Comparison of ENCODE assay signal across 6 worm cellular contexts in genomic region chrX:9549657-9550369, ce11.
TF ChIP-seq lines count a peak whose summit lies in the region.

No protein-coding gene starts in this region.

TF ChIP-seq in whole organism, L1 larva, 84 proteins besides CTCF, POLR2A, EP300 and RAD21:
- TF ChIP-seq nhr-85 (tag; lab: Kevin White, UChicago) (peak; percentile 72), fkh-8 (tag; optimal IDR thresholded peaks at IDR 0.05; lab: Kevin White, UChicago) (peak; percentile 21), lin-13 (GFP tag; optimal IDR thresholded peaks at IDR 0.05; lab: Kevin White, UChicago) (no peak), ceh-82 (tag; optimal IDR thresholded peaks at IDR 0.05; lab: Kevin White, UChicago) (peak in 2 of 3 experiments; percentile 17 to 33), efl-1 (optimal IDR thresholded peaks at IDR 0.05; lab: Kevin White, UChicago) (no peak), efl-1 (GFP tag; optimal IDR thresholded peaks at IDR 0.05 in 1 of 2; lab: Kevin White, UChicago) (peak in 1 of 2 experiments; percentile 45), blmp-1 (tag; optimal IDR thresholded peaks at IDR 0.05; lab: Kevin White, UChicago) (peak; percentile 90), elt-3 (tag; optimal IDR thresholded peaks at IDR 0.05; lab: Kevin White, UChicago) (peak in 1 of 6 experiments; percentile 10), rnt-1 (tag; optimal IDR thresholded peaks at IDR 0.05; lab: Kevin White, UChicago) (peak; percentile 26), ama-1 (optimal IDR thresholded peaks at IDR 0.05; lab: Kevin White, UChicago) (no peak), lsy-2 (tag; optimal IDR thresholded peaks at IDR 0.05; lab: Kevin White, UChicago) (peak in 1 of 2 experiments; percentile 14), skn-1 (tag; optimal IDR thresholded peaks at IDR 0.05; lab: Kevin White, UChicago) (peak; percentile 60), lin-14 (GFP tag; optimal IDR thresholded peaks at IDR 0.05; lab: Kevin White, UChicago) (peak; percentile 20), egl-27 (tag; optimal IDR thresholded peaks at IDR 0.05; lab: Kevin White, UChicago) (no peak)
TF ChIP-seq in whole organism, L1 larva: peak in this region for 10.

TF ChIP-seq in whole organism, L2 larva, 48 proteins besides CTCF, POLR2A, EP300 and RAD21 (continues in another document):
- TF ChIP-seq egl-27 (tag; optimal IDR thresholded peaks at IDR 0.05; lab: Kevin White, UChicago) (no peak), lin-39 (tag; optimal IDR thresholded peaks at IDR 0.05; lab: Kevin White, UChicago) (no peak), nhr-12 (tag; optimal IDR thresholded peaks at IDR 0.05; lab: Kevin White, UChicago) (no peak), nhr-25 (tag; optimal IDR thresholded peaks at IDR 0.05; lab: Kevin White, UChicago) (peak; percentile 57), unc-62 (GFP tag; optimal IDR thresholded peaks at IDR 0.05; lab: Kevin White, UChicago) (no peak), sem-4 (tag; optimal IDR thresholded peaks at IDR 0.05; lab: Kevin White, UChicago) (no peak), lsy-2 (tag; optimal IDR thresholded peaks at IDR 0.05; lab: Kevin White, UChicago) (no peak), ceh-82 (tag; optimal IDR thresholded peaks at IDR 0.05; lab: Kevin White, UChicago) (no peak), skn-1 (tag; optimal IDR thresholded peaks at IDR 0.05; lab: Kevin White, UChicago) (no peak), mdl-1 (tag; optimal IDR thresholded peaks at IDR 0.05; lab: Kevin White, UChicago) (no peak), crh-2 (tag; optimal IDR thresholded peaks at IDR 0.05; lab: Kevin White, UChicago) (no peak), nhr-237 (tag; optimal IDR thresholded peaks at IDR 0.05; lab: Kevin White, UChicago) (no peak), fos-1 (tag; optimal IDR thresholded peaks at IDR 0.05; lab: Kevin White, UChicago) (no peak), nhr-6 (tag; optimal IDR thresholded peaks at IDR 0.05; lab: Kevin White, UChicago) (no peak), ztf-1 (GFP tag; conservative IDR thresholded peaks at IDR 0.05; lab: Robert Waterston, UW) (no peak), ztf-11 (tag; optimal IDR thresholded peaks at IDR 0.05; lab: Kevin White, UChicago) (no peak), F13H6.1 (tag; optimal IDR thresholded peaks at IDR 0.05; lab: Kevin White, UChicago) (no peak)

TF ChIP-seq in whole organism, L3 larva, 47 proteins besides CTCF, POLR2A, EP300 and RAD21:
- TF ChIP-seq lin-39 (tag; optimal IDR thresholded peaks at IDR 0.05; lab: Kevin White, UChicago) (peak; percentile 19), egl-5 (tag; optimal IDR thresholded peaks at IDR 0.05; lab: Kevin White, UChicago) (peak; percentile 40), skn-1 (tag; optimal IDR thresholded peaks at IDR 0.05; lab: Kevin White, UChicago) (peak; percentile 10), fkh-2 (tag; optimal IDR thresholded peaks at IDR 0.05; lab: Kevin White, UChicago) (no peak), ceh-9 (tag; optimal IDR thresholded peaks at IDR 0.05; lab: Kevin White, UChicago) (no peak)

TF ChIP-seq in whole organism, L4 larva, 104 proteins besides CTCF, POLR2A, EP300 and RAD21:
- TF ChIP-seq pha-4 (GFP tag; IDR thresholded peaks at IDR 0.05; lab: Robert Waterston, UW) (0 out of 2 replicates have a peak, but pooled peaks have one; percentile 19), pha-4 (tag; optimal IDR thresholded peaks at IDR 0.05; lab: Kevin White, UChicago) (no peak), dmd-9 (GFP tag; IDR thresholded peaks at IDR 0.05; lab: Robert Waterston, UW) (no peak), tra-1 (GFP tag; IDR thresholded peaks at IDR 0.05; lab: Robert Waterston, UW) (no peak), F44E2.7 (GFP tag; IDR thresholded peaks at IDR 0.05; lab: Robert Waterston, UW) (no peak), nhr-41 (GFP tag; IDR thresholded peaks at IDR 0.05; lab: Robert Waterston, UW) (no peak), mes-2 (tag; optimal IDR thresholded peaks at IDR 0.05; lab: Kevin White, UChicago; ENCODE audit: poor library complexity, severe bottlenecking) (peak; percentile 6), unc-62 (GFP tag; optimal IDR thresholded peaks at IDR 0.05 in 1 of 2; lab: Kevin White, UChicago) (no peak), unc-62 (tag; optimal IDR thresholded peaks at IDR 0.05; lab: Kevin White, UChicago) (no peak), fos-1 (tag; optimal IDR thresholded peaks at IDR 0.05; lab: Kevin White, UChicago) (no peak), zip-11 (GFP tag; IDR thresholded peaks at IDR 0.05; lab: Robert Waterston, UW) (no peak), vab-7 (GFP tag; IDR thresholded peaks at IDR 0.05; lab: Robert Waterston, UW) (no peak), daf-16 (GFP tag; optimal IDR thresholded peaks at IDR 0.05; lab: Kevin White, UChicago) (peak in 1 of 2 experiments; percentile 26), daf-16 (tag; optimal IDR thresholded peaks at IDR 0.05; lab: Kevin White, UChicago) (peak; percentile 23)

TF ChIP-seq in whole organism, late embryonic, 69 proteins besides CTCF, POLR2A, EP300 and RAD21:
- TF ChIP-seq unc-42 (tag; optimal IDR thresholded peaks at IDR 0.05; lab: Kevin White, UChicago): peak; percentile 7
- TF ChIP-seq ahr-1 (tag; optimal IDR thresholded peaks at IDR 0.05; lab: Kevin White, UChicago): no peak

TF ChIP-seq in whole organism, young adult, 124 proteins besides CTCF, POLR2A, EP300 and RAD21:
- TF ChIP-seq C17E4.6 (GFP tag; IDR thresholded peaks at IDR 0.05; lab: Robert Waterston, UW) (no peak), cebp-1 (GFP tag; IDR thresholded peaks at IDR 0.05; lab: Robert Waterston, UW) (0 out of 2 replicates have a peak, but pooled peaks have one; percentile 44), cebp-1 (tag; optimal IDR thresholded peaks at IDR 0.05; lab: Kevin White, UChicago) (peak; percentile 88), dox-1 (GFP tag; IDR thresholded peaks at IDR 0.05; lab: Robert Waterston, UW) (peak; percentile 42; the same call in 1 of the 2 replicates)
